Worm (Caenorhabditis elegans): ENCODE data around the gene H12D21.5.

- TF ChIP-seq nhr-76 (tag; optimal IDR thresholded peaks at IDR 0.05) = no peak
- TF ChIP-seq lin-13 (tag; optimal IDR thresholded peaks at IDR 0.05) = no peak
- TF ChIP-seq ces-1 (GFP tag; optimal IDR thresholded peaks at IDR 0.05) = no peak
- TF ChIP-seq mep-1 (tag; optimal IDR thresholded peaks at IDR 0.05) = no peak
- TF ChIP-seq pha-4 (tag; optimal IDR thresholded peaks at IDR 0.05) = no peak
- TF ChIP-seq unc-62 (GFP tag; optimal IDR thresholded peaks at IDR 0.05) = no peak
- TF ChIP-seq elt-1 (tag; optimal IDR thresholded peaks at IDR 0.05; ENCODE audit: borderline replicate concordance, insufficient read depth) = no peak
- no peak for TF ChIP-seq elt-3 (tag; optimal IDR thresholded peaks at IDR 0.05)
Measured at ce11 chrV:14850530-14850929, 43.3 kb upstream of the H12D21.5 start.
